Fruit fly (Drosophila melanogaster): Measurements from ENCODE around the gene prd.
A peak's percentile ranks its signal among the peaks of the same experiment; 100 is the strongest.

The prd gene

dm6 chr2L:12133275-12134124 is 47.9 kb upstream of the prd start, which contains the start of gene rho-6 (continued):
- TF ChIP-seq OdsH (GFP tag; optimal IDR thresholded peaks at IDR 0.05) (peak; percentile 8), Eip75B (GFP tag; optimal IDR thresholded peaks at IDR 0.05) (no peak), CG3919 (GFP tag; optimal IDR thresholded peaks at IDR 0.05) (peak; percentile 15)

dm6 chr2L:12120000-12120399 is 34.4 kb upstream of the prd start:
- peak; percentile 34 for TF ChIP-seq Hr4 (GFP tag; optimal IDR thresholded peaks at IDR 0.05)
- TF ChIP-seq CG6854 (GFP tag; optimal IDR thresholded peaks at IDR 0.05), result no peak
- TF ChIP-seq spab (GFP tag; optimal IDR thresholded peaks at IDR 0.05), result peak; percentile 16
- TF ChIP-seq achi (GFP tag; optimal IDR thresholded peaks at IDR 0.05), result peak; percentile 6
- peak; percentile 49 for TF ChIP-seq svp (GFP tag)
- peak; percentile 44 for TF ChIP-seq CG32006 (GFP tag; optimal IDR thresholded peaks at IDR 0.05)
- peak; percentile 11 for TF ChIP-seq pdm3 (GFP tag; optimal IDR thresholded peaks at IDR 0.05)
- peak; percentile 59 for TF ChIP-seq Eip78C (GFP tag)
- no peak for TF ChIP-seq CG9139 (GFP tag; optimal IDR thresholded peaks at IDR 0.05)
- TF ChIP-seq CG7368 (GFP tag; optimal IDR thresholded peaks at IDR 0.05), result no peak
- peak; percentile 23 for TF ChIP-seq Eip75B (GFP tag; optimal IDR thresholded peaks at IDR 0.05)
- peak; percentile 21 for TF ChIP-seq CG10631 (GFP tag; optimal IDR thresholded peaks at IDR 0.05)
- TF ChIP-seq Smox (GFP tag; optimal IDR thresholded peaks at IDR 0.05), result peak; percentile 1
- TF ChIP-seq Sox14 (GFP tag; optimal IDR thresholded peaks at IDR 0.05), result peak; percentile 7
- peak in 1 of 2 experiments; percentile 49 for TF ChIP-seq salr (GFP tag; optimal IDR thresholded peaks at IDR 0.05)
- TF ChIP-seq CG16779 (tag; optimal IDR thresholded peaks at IDR 0.05), result no peak
- TF ChIP-seq Met (GFP tag; optimal IDR thresholded peaks at IDR 0.05), result peak; percentile 26
- TF ChIP-seq OdsH (GFP tag; optimal IDR thresholded peaks at IDR 0.05), result peak; percentile 5

dm6 chr2L:12115809-12116208 is 30.2 kb upstream of the prd start:
- no peak for TF ChIP-seq CG3032 (tag; optimal IDR thresholded peaks at IDR 0.05)
- TF ChIP-seq fkh (GFP tag; optimal IDR thresholded peaks at IDR 0.05), result no peak
- no peak for TF ChIP-seq pdm3 (GFP tag; optimal IDR thresholded peaks at IDR 0.05)
- no peak for TF ChIP-seq fd59A (GFP tag; optimal IDR thresholded peaks at IDR 0.05)
- no peak for TF ChIP-seq CG9139 (GFP tag; optimal IDR thresholded peaks at IDR 0.05)
- no peak for TF ChIP-seq Eip93F (GFP tag; optimal IDR thresholded peaks at IDR 0.05)
- no peak for TF ChIP-seq CG8319 (GFP tag; optimal IDR thresholded peaks at IDR 0.05)
- TF ChIP-seq CG11294 (GFP tag; IDR thresholded peaks at IDR 0.05), result no peak
- TF ChIP-seq CG10631 (GFP tag; optimal IDR thresholded peaks at IDR 0.05), result peak; percentile 0
- no peak for TF ChIP-seq Sox15 (GFP tag; optimal IDR thresholded peaks at IDR 0.05)
- no peak for TF ChIP-seq acj6 (GFP tag; optimal IDR thresholded peaks at IDR 0.05)
- no peak for TF ChIP-seq net (GFP tag; optimal IDR thresholded peaks at IDR 0.05)
- TF ChIP-seq Ets21C (GFP tag; optimal IDR thresholded peaks at IDR 0.05), result no peak
- TF ChIP-seq CG34406 (GFP tag; optimal IDR thresholded peaks at IDR 0.05), result no peak
- no peak for TF ChIP-seq vri (GFP tag; optimal IDR thresholded peaks at IDR 0.05)
- no peak for TF ChIP-seq dsx (GFP tag; optimal IDR thresholded peaks at IDR 0.05; ENCODE audit: poor library complexity, severe bottlenecking)
- TF ChIP-seq Sox14 (GFP tag; optimal IDR thresholded peaks at IDR 0.05), result no peak
- TF ChIP-seq lz (GFP tag; optimal IDR thresholded peaks at IDR 0.05), result no peak
- no peak for TF ChIP-seq CG6808 (GFP tag; optimal IDR thresholded peaks at IDR 0.05)
- no peak for TF ChIP-seq Blimp-1 (GFP tag; optimal IDR thresholded peaks at IDR 0.05)
- TF ChIP-seq ss (GFP tag; optimal IDR thresholded peaks at IDR 0.05), result no peak
- TF ChIP-seq CG6276 (GFP tag; optimal IDR thresholded peaks at IDR 0.05), result no peak
- no peak for TF ChIP-seq CG31627 (GFP tag; optimal IDR thresholded peaks at IDR 0.05)
- no peak for TF ChIP-seq CG16779 (tag; optimal IDR thresholded peaks at IDR 0.05)
- TF ChIP-seq achi (GFP tag; optimal IDR thresholded peaks at IDR 0.05), result peak; percentile 15
- no peak for TF ChIP-seq Eip75B (GFP tag; optimal IDR thresholded peaks at IDR 0.05)
- no peak for TF ChIP-seq CG10669 (GFP tag; optimal IDR thresholded peaks at IDR 0.05)
- TF ChIP-seq CG6163 (GFP tag; IDR thresholded peaks at IDR 0.05), result no peak; the same call in 2 of the 3 replicates
- no peak for TF ChIP-seq cyc (GFP tag; optimal IDR thresholded peaks at IDR 0.05)
- no peak for TF ChIP-seq CG1621 (tag; optimal IDR thresholded peaks at IDR 0.05)
- TF ChIP-seq Met (GFP tag; optimal IDR thresholded peaks at IDR 0.05), result no peak
- TF ChIP-seq Smox (GFP tag; optimal IDR thresholded peaks at IDR 0.05), result no peak
- peak; percentile 15 for TF ChIP-seq CG32006 (GFP tag; optimal IDR thresholded peaks at IDR 0.05)
- no peak for TF ChIP-seq CG6854 (GFP tag; optimal IDR thresholded peaks at IDR 0.05)
- TF ChIP-seq CG11762 (GFP tag; optimal IDR thresholded peaks at IDR 0.05; ENCODE audit: insufficient read depth), result no peak
- TF ChIP-seq dac (GFP tag; optimal IDR thresholded peaks at IDR 0.05), result no peak
- no peak for TF ChIP-seq CG11902 (GFP tag; optimal IDR thresholded peaks at IDR 0.05)
